Worm (Caenorhabditis elegans) whole organism, young adult: ENCODE results near the gene sdz-26.

Source experiments
- B0336.3 ChIP-seq: fragments of 200-800 bp; sonication (Bioruptor generic); IDR thresholded peaks from 2 replicates; pipeline ENCODE4 v1.3.6; 2022; ENCODE audit warnings: missing genetic modification characterization, missing compliant biosample characterization
- F39B2.1 ChIP-seq: fragments of 200-800 bp; sonication (Bioruptor generic); IDR thresholded peaks from 2 replicates; pipeline ENCODE4 v1.3.6; 2022; ENCODE audit warnings: missing genetic modification reagents, missing genetic modification characterization, missing compliant biosample characterization
- K12H6.12 ChIP-seq: fragments of 200-800 bp; sonication (Bioruptor generic); optimal IDR thresholded peaks from 2 replicates; lab custom pipeline; 2018; ENCODE audit warnings: mild to moderate bottlenecking, missing genetic modification characterization, missing compliant biosample characterization
- T07F8.4 ChIP-seq: sonication (generic microtip); optimal IDR thresholded peaks from 2 replicates; lab custom pipeline; 2016; ENCODE audit warnings: mild to moderate bottlenecking, missing genetic modification characterization, moderate library complexity, missing compliant biosample characterization
- Y53F4B.3 ChIP-seq: fragments of 200-800 bp; sonication (Bioruptor generic); IDR thresholded peaks from 2 replicates; pipeline ENCODE4 v1.3.6; 2022; ENCODE audit warnings: missing genetic modification reagents, missing genetic modification characterization, missing compliant biosample characterization
- Y79H2A.3 ChIP-seq: fragments of 200-800 bp; sonication (Bioruptor generic); conservative IDR thresholded peaks from 2 replicates; pipeline ENCODE4 v1.3.6; 2022; ENCODE audit warnings: missing genetic modification reagents, missing genetic modification characterization, missing compliant biosample characterization
- ZK185.1 ChIP-seq: sonication (generic microtip); optimal IDR thresholded peaks from 2 replicates; lab custom pipeline; 2016; ENCODE audit warnings: mild to moderate bottlenecking, missing genetic modification characterization, missing compliant biosample characterization; ENCODE audit not compliant: poor library complexity, severe bottlenecking
- attf-3 ChIP-seq: fragments of 200-800 bp; sonication (Bioruptor generic); conservative IDR thresholded peaks from 2 replicates; pipeline ENCODE4 v1.3.6; 2022; ENCODE audit warnings: missing genetic modification reagents, missing genetic modification characterization, missing compliant biosample characterization
- attf-6 ChIP-seq: fragments of 200-800 bp; sonication (Bioruptor generic); IDR thresholded peaks from 2 replicates; pipeline ENCODE4 v1.3.6; 2022; ENCODE audit warnings: missing genetic modification reagents, missing genetic modification characterization, missing compliant biosample characterization
- cebp-2 ChIP-seq: fragments of 200-800 bp; sonication (Bioruptor generic); IDR thresholded peaks from 2 replicates; pipeline ENCODE4 v1.3.6; 2022; ENCODE audit warnings: missing genetic modification characterization, missing compliant biosample characterization
- hmg-20 ChIP-seq: fragments of 200-800 bp; sonication (Bioruptor generic); IDR thresholded peaks from 2 replicates; pipeline ENCODE4 v1.3.6; 2022; ENCODE audit warnings: missing genetic modification reagents, missing genetic modification characterization, missing compliant biosample characterization
- nhr-27 ChIP-seq: fragments of 200-800 bp; sonication (Bioruptor generic); optimal IDR thresholded peaks from 2 replicates; lab custom pipeline; 2018; ENCODE audit warnings: mild to moderate bottlenecking, missing genetic modification characterization, moderate library complexity, missing compliant biosample characterization
- nhr-90 ChIP-seq: sonication (generic microtip); optimal IDR thresholded peaks from 2 replicates; lab custom pipeline; 2016; ENCODE audit warnings: missing genotype, mild to moderate bottlenecking, missing genetic modification characterization, missing compliant biosample characterization
- rpc-1 ChIP-seq, 2 experiments: fragments of 150-350 bp in 1 of 2; sonication (generic microtip) in 1 of 2; optimal IDR thresholded peaks; 2 replicates each; lab custom pipeline; 2014 to 2018; ENCODE audit warnings: missing biosample characterization in 1 of 2, missing genetic modification characterization in 1 of 2, missing genetic modification reagents in 1 of 2, missing genotype in 1 of 2
- sptf-2 ChIP-seq: fragments of 200-800 bp; sonication (Bioruptor generic); optimal IDR thresholded peaks from 2 replicates; lab custom pipeline; 2018; ENCODE audit warnings: mild to moderate bottlenecking, missing genetic modification characterization, missing compliant biosample characterization

sdz-26 gene

DNA sequence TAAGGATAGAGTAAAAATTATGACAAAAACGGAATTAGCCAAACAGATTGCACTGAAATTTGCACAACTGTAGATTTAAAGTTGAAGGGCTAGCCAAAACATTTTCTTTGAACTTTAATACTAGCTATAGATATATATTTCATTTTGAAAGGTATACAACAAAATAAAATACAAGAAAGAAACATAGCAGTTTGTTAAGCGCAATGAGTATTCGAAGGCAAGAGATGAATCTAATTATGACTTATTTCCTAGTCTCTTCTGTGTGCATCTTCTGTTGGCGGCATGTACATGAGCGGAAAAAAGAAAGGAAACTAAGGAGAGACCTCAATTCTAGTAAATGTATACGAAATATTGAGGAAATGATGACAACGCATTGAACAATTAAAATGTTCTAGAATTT, 50.5 kb downstream of the sdz-26 start:
- TF ChIP-seq sptf-2 (GFP tag; lab: Kevin White, UChicago), result no peak
- no peak for TF ChIP-seq cebp-2 (GFP tag; lab: Robert Waterston, UW)
- no peak for TF ChIP-seq hmg-20
- no peak for TF ChIP-seq nhr-90 (tag; lab: Kevin White, UChicago)
- no peak for TF ChIP-seq rpc-1 (optimal IDR thresholded peaks at IDR 0.05; lab: Kevin White, UChicago)
- TF ChIP-seq rpc-1 (tag; optimal IDR thresholded peaks at IDR 0.05; lab: Kevin White, UChicago), result no peak
- TF ChIP-seq F39B2.1 (GFP tag; lab: Robert Waterston, UW), result no peak
- TF ChIP-seq B0336.3 (GFP tag; lab: Robert Waterston, UW), result no peak
- no peak for TF ChIP-seq ZK185.1
- no peak for TF ChIP-seq K12H6.12 (tag; lab: Kevin White, UChicago)
- no peak for TF ChIP-seq T07F8.4 (tag; lab: Kevin White, UChicago)
- no peak for TF ChIP-seq attf-6
- TF ChIP-seq attf-3 (GFP tag; lab: Robert Waterston, UW), result no peak
- TF ChIP-seq nhr-27 (tag; lab: Kevin White, UChicago), result no peak
- TF ChIP-seq Y79H2A.3 (GFP tag; lab: Robert Waterston, UW), result no peak
- TF ChIP-seq Y53F4B.3 (GFP tag; lab: Robert Waterston, UW), result no peak
